Fruit fly (Drosophila melanogaster) whole organism, embryonic: ENCODE results near the gene CG32432.

Source experiments
- Bteb2 ChIP-seq: fragments of 200-800 bp; sonication (Bioruptor generic); optimal IDR thresholded peaks from 2 replicates; lab custom pipeline; 2016; ENCODE audit warnings: missing biosample characterization, missing genetic modification characterization
- Dref ChIP-seq: fragments of 200-800 bp; sonication (Bioruptor generic); IDR thresholded peaks from 2 replicates; pipeline ENCODE4 v1.3.6; 2022; ENCODE audit warnings: missing biosample characterization, missing genetic modification characterization
- cg ChIP-seq: fragments of 200-800 bp; sonication (Bioruptor generic); optimal IDR thresholded peaks from 3 replicates; lab custom pipeline; 2019; ENCODE audit warnings: missing biosample characterization, mild to moderate bottlenecking, missing genetic modification characterization, moderate library complexity
- dpn ChIP-seq, 2 experiments: fragments of 200-800 bp; sonication (Bioruptor generic); optimal IDR thresholded peaks; 3 replicates each; lab custom pipeline; 2016; ENCODE audit warnings: missing biosample characterization in 2 of 2, missing genetic modification characterization in 2 of 2
- pnt ChIP-seq: fragments of 200-800 bp; sonication (Bioruptor generic); optimal IDR thresholded peaks from 3 replicates; lab custom pipeline; 2016; ENCODE audit warnings: missing biosample characterization, missing genetic modification characterization
- usp ChIP-seq: fragments of >200 bp; optimal IDR thresholded peaks from 2 replicates; lab custom pipeline; 2017; ENCODE audit warnings: missing biosample characterization, missing genetic modification characterization

DNA sequence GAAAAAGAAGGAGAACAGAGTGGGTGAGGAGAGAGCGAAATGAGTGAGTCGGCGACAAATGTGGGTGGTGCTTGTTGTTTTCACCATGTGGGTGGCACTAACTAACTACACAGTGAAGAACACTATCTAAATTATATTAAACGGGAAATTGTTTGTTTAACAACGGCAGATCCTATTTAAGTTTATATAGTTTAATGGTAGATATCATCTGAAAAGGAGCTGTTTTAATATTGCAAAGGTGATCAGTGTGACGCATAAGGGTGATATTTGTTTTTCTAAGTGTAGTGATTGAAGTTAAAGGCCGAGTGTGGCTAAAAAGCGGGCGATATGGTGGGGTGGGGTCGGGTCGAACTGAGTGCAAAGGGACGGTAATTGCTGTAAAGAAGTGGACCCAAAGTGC is 36.4 kb downstream of the CG32432 start:
- TF ChIP-seq cg (no peak), usp (GFP tag; lab: Kevin White, UChicago) (no peak), Bteb2 (no peak), dpn (GFP tag; optimal IDR thresholded peaks at IDR 0.05; lab: Kevin White, UChicago) (no peak), Dref (GFP tag; lab: Robert Waterston, UW) (no peak), pnt (GFP tag; lab: Kevin White, UChicago) (no peak)
